Worm (Caenorhabditis elegans) whole organism, L4/young adult: ENCODE data around the gene W10G6.1.

Experiments used
- W03F9.2 ChIP-seq: fragments of 150-350 bp; optimal IDR thresholded peaks from 2 replicates; lab custom pipeline; 2014; ENCODE audit warnings: missing biosample characterization, missing genetic modification characterization
- dao-5 ChIP-seq: sonication (generic microtip); optimal IDR thresholded peaks from 2 replicates; lab custom pipeline; 2016; ENCODE audit warnings: missing genotype, missing genetic modification characterization, moderate library complexity, missing compliant biosample characterization
- him-1 ChIP-seq: sonication (generic microtip); optimal IDR thresholded peaks from 2 replicates; lab custom pipeline; 2016; ENCODE audit warnings: missing genotype, missing genetic modification reagents, missing genetic modification characterization, missing compliant biosample characterization

DNA sequence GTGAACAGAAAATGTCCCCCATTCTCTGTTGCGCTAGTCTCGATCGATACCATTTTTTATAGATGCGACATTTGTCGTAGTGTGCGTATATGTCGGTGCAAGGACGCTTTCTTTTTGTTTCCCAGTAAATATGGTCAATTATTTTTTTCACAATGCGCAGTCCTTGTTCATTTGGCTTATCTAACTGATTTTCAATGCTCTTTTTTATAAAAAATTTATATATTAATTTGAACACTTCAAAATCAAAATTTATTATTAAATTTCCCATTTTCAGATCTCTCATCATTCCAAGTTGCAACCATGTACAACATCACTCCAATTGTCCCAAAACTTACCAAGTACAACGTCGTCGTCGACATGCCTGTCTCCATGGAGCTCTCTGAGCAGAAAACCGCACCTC is 27.9 kb upstream of the W10G6.1 start, which contains the start of gene F23A7.1:
- TF ChIP-seq him-1 (tag; lab: Kevin White, UChicago) (no peak), dao-5 (no peak), W03F9.2 (tag; lab: Kevin White, UChicago) (no peak)
